Fruit fly (Drosophila melanogaster): ENCODE measurements around the gene CG43056.

The CG43056 gene

dm6 chr2L:4448582-4449016 lies 11.0 kb downstream of the CG43056 start, which contains the start of gene MFS18 (continued):
- TF ChIP-seq CG12155 (GFP tag; optimal IDR thresholded peaks at IDR 0.05), result peak; percentile 94
- peak; percentile 43 for TF ChIP-seq CG7745 (tag; optimal IDR thresholded peaks at IDR 0.05)
- peak; percentile 73 for TF ChIP-seq CHES-1-like (GFP tag; optimal IDR thresholded peaks at IDR 0.05)
- peak; percentile 97 for TF ChIP-seq maf-S (GFP tag; optimal IDR thresholded peaks at IDR 0.05)
- TF ChIP-seq CG12219 (GFP tag; optimal IDR thresholded peaks at IDR 0.05), result peak; percentile 89
- no peak for TF ChIP-seq zf30C (GFP tag; optimal IDR thresholded peaks at IDR 0.05)
- peak; percentile 15 for TF ChIP-seq p53 (GFP tag; optimal IDR thresholded peaks at IDR 0.05)
- peak; percentile 45 for TF ChIP-seq pzg (GFP tag; optimal IDR thresholded peaks at IDR 0.05)
- peak; percentile 97 for TF ChIP-seq CG7372 (GFP tag; IDR thresholded peaks at IDR 0.05)
- peak; percentile 92 for TF ChIP-seq Dek (tag; optimal IDR thresholded peaks at IDR 0.05)
- TF ChIP-seq ro (GFP tag; IDR thresholded peaks at IDR 0.05), result peak; percentile 98
- peak; percentile 99 for TF ChIP-seq zen (tag; optimal IDR thresholded peaks at IDR 0.05)
- TF ChIP-seq Deaf1 (tag; optimal IDR thresholded peaks at IDR 0.05), result peak; percentile 69
- peak; percentile 71; the same call in 1 of the 3 replicates for TF ChIP-seq mld (GFP tag; IDR thresholded peaks at IDR 0.05; ENCODE audit: partially characterized antibody)
- TF ChIP-seq bbx (GFP tag; IDR thresholded peaks at IDR 0.05; ENCODE audit: partially characterized antibody), result peak; percentile 93
- peak; percentile 96 for TF ChIP-seq Taf1 (GFP tag; IDR thresholded peaks at IDR 0.05)
- peak; percentile 91 for TF ChIP-seq kay (GFP tag; optimal IDR thresholded peaks at IDR 0.05)
- peak; percentile 95 for TF ChIP-seq oc (tag; optimal IDR thresholded peaks at IDR 0.05)
- TF ChIP-seq Bteb2 (GFP tag; optimal IDR thresholded peaks at IDR 0.05), result peak; percentile 90
- peak; percentile 69 for TF ChIP-seq CG9609 (GFP tag; optimal IDR thresholded peaks at IDR 0.05)
- peak; percentile 98 for TF ChIP-seq dimm (GFP tag; IDR thresholded peaks at IDR 0.05)
- peak; percentile 83; the same call in 2 of the 3 replicates for TF ChIP-seq Opbp (GFP tag; IDR thresholded peaks at IDR 0.05; ENCODE audit: partially characterized antibody)
- TF ChIP-seq CG3838 (GFP tag; optimal IDR thresholded peaks at IDR 0.05), result peak; percentile 92
- no peak for TF ChIP-seq Sin3A (optimal IDR thresholded peaks at IDR 0.05)
- peak in 1 of 2 experiments; percentile 39 for TF ChIP-seq tll (GFP tag; optimal IDR thresholded peaks at IDR 0.05)
- TF ChIP-seq HLH54F (GFP tag; optimal IDR thresholded peaks at IDR 0.05), result peak; percentile 88
- TF ChIP-seq ranshi (GFP tag; IDR thresholded peaks at IDR 0.05), result peak; percentile 99
- peak; percentile 93 for TF ChIP-seq CG2116 (GFP tag; optimal IDR thresholded peaks at IDR 0.05)
- TF ChIP-seq CG17568 (GFP tag; optimal IDR thresholded peaks at IDR 0.05), result no peak
- peak; percentile 90 for TF ChIP-seq CG3407 (GFP tag; optimal IDR thresholded peaks at IDR 0.05)
- TF ChIP-seq chinmo (GFP tag; IDR thresholded peaks at IDR 0.05; ENCODE audit: partially characterized antibody), result peak; percentile 85; the same call in 2 of the 4 replicates
- peak; percentile 99 for TF ChIP-seq CG14441 (GFP tag; IDR thresholded peaks at IDR 0.05)
- no peak for TF ChIP-seq CG8478 (optimal IDR thresholded peaks at IDR 0.05)
- TF ChIP-seq crol (GFP tag; IDR thresholded peaks at IDR 0.05), result peak; percentile 82
- peak; percentile 97 for TF ChIP-seq CG11247 (GFP tag; IDR thresholded peaks at IDR 0.05)
- TF ChIP-seq CG15514 (GFP tag; optimal IDR thresholded peaks at IDR 0.05), result peak; percentile 94
- peak; percentile 99 for TF ChIP-seq CG6689 (GFP tag; IDR thresholded peaks at IDR 0.05)
- no peak for TF ChIP-seq Lpt (GFP tag; optimal IDR thresholded peaks at IDR 0.05)
- peak; percentile 89 for TF ChIP-seq CG31365 (tag; optimal IDR thresholded peaks at IDR 0.05)
- peak; percentile 82 for TF ChIP-seq schlank (tag; optimal IDR thresholded peaks at IDR 0.05)
- peak; percentile 94 for TF ChIP-seq CG2875 (GFP tag; optimal IDR thresholded peaks at IDR 0.05)
- peak; percentile 96 for TF ChIP-seq CG7357 (GFP tag; IDR thresholded peaks at IDR 0.05)
- TF ChIP-seq Oaz (GFP tag; IDR thresholded peaks at IDR 0.05), result peak; percentile 97
- peak; percentile 30 for TF ChIP-seq gfzf (GFP tag; optimal IDR thresholded peaks at IDR 0.05)
- peak; percentile 98 for TF ChIP-seq Xbp1 (GFP tag; optimal IDR thresholded peaks at IDR 0.05)
- TF ChIP-seq CG10654 (GFP tag; optimal IDR thresholded peaks at IDR 0.05), result peak; percentile 99
- TF ChIP-seq CG33557 (GFP tag; optimal IDR thresholded peaks at IDR 0.05), result peak; percentile 87
- peak; percentile 99 for TF ChIP-seq CG32772 (GFP tag; IDR thresholded peaks at IDR 0.05)
- peak; percentile 99 for TF ChIP-seq tgo (GFP tag; IDR thresholded peaks at IDR 0.05)
- peak; percentile 99 for TF ChIP-seq lab (GFP tag; optimal IDR thresholded peaks at IDR 0.05)
- TF ChIP-seq chn (GFP tag; optimal IDR thresholded peaks at IDR 0.05), result peak; percentile 93

Measured in whole organism, embryonic.